Fruit fly (Drosophila melanogaster) whole organism, prepupa: ENCODE measurements around the gene CG13024.

ENCODE experiments used
- Blimp-1 ChIP-seq: fragments of 200-800 bp; sonication (Bioruptor generic); optimal IDR thresholded peaks from 3 replicates; lab custom pipeline; 2017; ENCODE audit warnings: missing biosample characterization, missing genetic modification characterization, mild to moderate bottlenecking, moderate library complexity, missing genetic modification reagents
- CG10631 ChIP-seq: fragments of 200-800 bp; sonication (Bioruptor generic); optimal IDR thresholded peaks from 2 replicates; lab custom pipeline; 2016; ENCODE audit warnings: missing biosample characterization, missing genetic modification characterization
- CG10669 ChIP-seq: fragments of 200-800 bp; sonication (Bioruptor generic); optimal IDR thresholded peaks from 3 replicates; lab custom pipeline; 2018; ENCODE audit warnings: missing biosample characterization, mild to moderate bottlenecking, missing genetic modification characterization, moderate library complexity
- CG11294 ChIP-seq: fragments of 200-800 bp; sonication (Bioruptor generic); IDR thresholded peaks from 2 replicates; pipeline ENCODE4 v1.3.6; 2022; ENCODE audit warnings: missing biosample characterization, missing genetic modification characterization
- CG11902 ChIP-seq: fragments of 200-800 bp; sonication (Bioruptor generic); optimal IDR thresholded peaks from 3 replicates; lab custom pipeline; 2016; ENCODE audit warnings: missing biosample characterization, missing genetic modification characterization
- CG15336 ChIP-seq: fragments of 200-800 bp; sonication (Bioruptor generic); IDR thresholded peaks from 2 replicates; pipeline ENCODE4 v1.3.6; 2022; ENCODE audit warnings: missing biosample characterization, missing genetic modification characterization
- CG1621 ChIP-seq: fragments of 200-800 bp; sonication (Bioruptor generic); optimal IDR thresholded peaks from 3 replicates; lab custom pipeline; 2018; ENCODE audit warnings: missing biosample characterization, mild to moderate bottlenecking, missing genetic modification characterization
- CG16779 ChIP-seq: fragments of 200-800 bp; sonication (Bioruptor generic); optimal IDR thresholded peaks from 3 replicates; lab custom pipeline; 2017; ENCODE audit warnings: missing biosample characterization, mild to moderate bottlenecking, missing genetic modification characterization
- CG3032 ChIP-seq: fragments of 200-800 bp; optimal IDR thresholded peaks from 2 replicates; lab custom pipeline; 2019; ENCODE audit warnings: missing biosample characterization, mild to moderate bottlenecking, missing genetic modification characterization, moderate library complexity
- CG31627 ChIP-seq: fragments of 200-800 bp; sonication (Bioruptor generic); optimal IDR thresholded peaks from 3 replicates; lab custom pipeline; 2016; ENCODE audit warnings: missing biosample characterization, missing genetic modification characterization
- CG3919 ChIP-seq: fragments of 200-800 bp; sonication (Bioruptor generic); optimal IDR thresholded peaks from 3 replicates; lab custom pipeline; 2016; ENCODE audit warnings: missing biosample characterization, missing genetic modification characterization
- CG6163 ChIP-seq: fragments of 200-800 bp; sonication (Bioruptor generic); IDR thresholded peaks from 3 replicates; pipeline ENCODE4 v1.3.6; 2022; ENCODE audit warnings: missing biosample characterization, missing genetic modification characterization
- CG6276 ChIP-seq: fragments of 200-800 bp; sonication (Bioruptor generic); optimal IDR thresholded peaks from 2 replicates; lab custom pipeline; 2017; ENCODE audit warnings: missing biosample characterization, mild to moderate bottlenecking, missing genetic modification characterization
- CG6792 ChIP-seq: fragments of 200-800 bp; sonication (Bioruptor generic); optimal IDR thresholded peaks from 3 replicates; lab custom pipeline; 2016; ENCODE audit warnings: missing biosample characterization, missing genetic modification characterization
- CG6808 ChIP-seq: fragments of 200-800 bp; sonication (Bioruptor generic); optimal IDR thresholded peaks from 3 replicates; lab custom pipeline; 2017; ENCODE audit warnings: missing biosample characterization, missing genetic modification characterization, mild to moderate bottlenecking, moderate library complexity, missing genetic modification reagents
- CG6854 ChIP-seq: fragments of 200-800 bp; sonication (Bioruptor generic); optimal IDR thresholded peaks from 2 replicates; lab custom pipeline; 2017; ENCODE audit warnings: missing biosample characterization, mild to moderate bottlenecking, missing genetic modification characterization
- CG7368 ChIP-seq: fragments of 200-800 bp; sonication (Bioruptor generic); optimal IDR thresholded peaks from 3 replicates; lab custom pipeline; 2016; ENCODE audit warnings: missing biosample characterization, missing genetic modification characterization
- CG8119 ChIP-seq: fragments of 200-800 bp; sonication (Bioruptor generic); IDR thresholded peaks from 3 replicates; pipeline ENCODE4 v1.3.6; 2022; ENCODE audit warnings: missing biosample characterization, missing genetic modification characterization
- CG8319 ChIP-seq: fragments of 200-800 bp; sonication (Bioruptor generic); optimal IDR thresholded peaks from 3 replicates; lab custom pipeline; 2016; ENCODE audit warnings: missing biosample characterization, missing genetic modification characterization
- CG8632 ChIP-seq: fragments of 200-800 bp; sonication (Bioruptor generic); optimal IDR thresholded peaks from 3 replicates; lab custom pipeline; 2016; ENCODE audit warnings: missing biosample characterization, missing genetic modification characterization
- CG9139 ChIP-seq: fragments of 200-800 bp; sonication (Bioruptor generic); optimal IDR thresholded peaks from 3 replicates; lab custom pipeline; 2017; ENCODE audit warnings: missing biosample characterization, mild to moderate bottlenecking, missing genetic modification characterization
- Eip75B ChIP-seq: fragments of 200-800 bp; sonication (Bioruptor generic); optimal IDR thresholded peaks from 3 replicates; lab custom pipeline; 2016; ENCODE audit warnings: missing biosample characterization, missing genetic modification characterization
- Eip78C ChIP-seq: fragments of 200-800 bp; sonication (Bioruptor generic); peaks from one replicate; lab custom pipeline; 2016; ENCODE audit warnings: missing biosample characterization, missing genetic modification characterization
- Ets96B ChIP-seq: fragments of 200-800 bp; optimal IDR thresholded peaks from 2 replicates; lab custom pipeline; 2019; ENCODE audit warnings: missing biosample characterization, mild to moderate bottlenecking, missing genetic modification characterization, moderate library complexity
- Gug ChIP-seq: fragments of 200-800 bp; sonication (Bioruptor generic); IDR thresholded peaks from 2 replicates; pipeline ENCODE4 v1.3.6; 2022; ENCODE audit warnings: missing biosample characterization, missing genetic modification characterization
- Hr4 ChIP-seq: fragments of 200-800 bp; sonication (Bioruptor generic); optimal IDR thresholded peaks from 3 replicates; lab custom pipeline; 2016; ENCODE audit warnings: missing biosample characterization, missing genetic modification characterization
- Lpt ChIP-seq: fragments of 200-800 bp; sonication (Bioruptor generic); optimal IDR thresholded peaks from 3 replicates; lab custom pipeline; 2016; ENCODE audit warnings: missing biosample characterization, missing genetic modification characterization
- Met ChIP-seq: fragments of 200-800 bp; sonication (Bioruptor generic); optimal IDR thresholded peaks from 3 replicates; lab custom pipeline; 2016; ENCODE audit warnings: missing biosample characterization, missing genetic modification characterization
- OdsH ChIP-seq: fragments of 200-800 bp; sonication (Bioruptor generic); optimal IDR thresholded peaks from 3 replicates; lab custom pipeline; 2016; ENCODE audit warnings: missing biosample characterization, missing genetic modification characterization
- Smox ChIP-seq: fragments of 200-800 bp; sonication (Bioruptor generic); optimal IDR thresholded peaks from 3 replicates; lab custom pipeline; 2016; ENCODE audit warnings: missing biosample characterization, missing genetic modification characterization
- Sox102F ChIP-seq: fragments of 200-800 bp; sonication (Bioruptor generic); optimal IDR thresholded peaks from 2 replicates; lab custom pipeline; 2016; ENCODE audit warnings: missing biosample characterization, mild to moderate bottlenecking, missing genetic modification characterization
- Sox14 ChIP-seq: fragments of 200-800 bp; sonication (Bioruptor generic); optimal IDR thresholded peaks from 3 replicates; lab custom pipeline; 2016; ENCODE audit warnings: missing biosample characterization, missing genetic modification characterization
- acj6 ChIP-seq: fragments of 200-800 bp; sonication (Bioruptor generic); optimal IDR thresholded peaks from 3 replicates; lab custom pipeline; 2016; ENCODE audit warnings: missing biosample characterization, missing genetic modification characterization
- cyc ChIP-seq: fragments of 200-800 bp; sonication (Bioruptor generic); optimal IDR thresholded peaks from 3 replicates; lab custom pipeline; 2016; ENCODE audit warnings: missing biosample characterization, missing genetic modification characterization
- dac ChIP-seq: fragments of 200-800 bp; sonication (Bioruptor generic); optimal IDR thresholded peaks from 2 replicates; lab custom pipeline; 2017; ENCODE audit warnings: missing biosample characterization, mild to moderate bottlenecking, missing genetic modification characterization
- dsx ChIP-seq: fragments of 200-800 bp; optimal IDR thresholded peaks from 3 replicates; lab custom pipeline; 2019; ENCODE audit warnings: missing biosample characterization, mild to moderate bottlenecking, missing genetic modification characterization, moderate library complexity; ENCODE audit not compliant: poor library complexity, severe bottlenecking
- eg ChIP-seq: fragments of 200-800 bp; sonication (Bioruptor generic); IDR thresholded peaks from 3 replicates; pipeline ENCODE4 v1.3.6; 2022; ENCODE audit warnings: missing biosample characterization, missing genetic modification characterization
- esn ChIP-seq: fragments of 200-800 bp; sonication (Bioruptor generic); optimal IDR thresholded peaks from 2 replicates; lab custom pipeline; 2016; ENCODE audit warnings: missing biosample characterization, mild to moderate bottlenecking, missing genetic modification characterization, moderate library complexity
- fd85E ChIP-seq: fragments of 200-800 bp; sonication (Bioruptor generic); optimal IDR thresholded peaks from 3 replicates; lab custom pipeline; 2016; ENCODE audit warnings: missing biosample characterization, missing genetic modification characterization
- fkh ChIP-seq: fragments of 200-800 bp; sonication (Bioruptor generic); optimal IDR thresholded peaks from 3 replicates; lab custom pipeline; 2017; ENCODE audit warnings: missing biosample characterization, mild to moderate bottlenecking, missing genetic modification characterization, moderate library complexity
- lz ChIP-seq: fragments of 200-800 bp; sonication (Bioruptor generic); optimal IDR thresholded peaks from 3 replicates; lab custom pipeline; 2016; ENCODE audit warnings: missing biosample characterization, missing genetic modification characterization
- pdm3 ChIP-seq: fragments of 200-800 bp; sonication (Bioruptor generic); optimal IDR thresholded peaks from 3 replicates; lab custom pipeline; 2016; ENCODE audit warnings: missing biosample characterization, missing genetic modification characterization
- salr ChIP-seq, 2 experiments: fragments of 200-800 bp; sonication (Bioruptor generic); optimal IDR thresholded peaks; 3 replicates each; lab custom pipeline; 2016 to 2018; ENCODE audit warnings: missing biosample characterization in 2 of 2, missing genetic modification characterization in 2 of 2, mild to moderate bottlenecking in 1 of 2
- ss ChIP-seq, 2 experiments: fragments of 200-800 bp; sonication (Bioruptor generic); optimal IDR thresholded peaks; 2 replicates in 1 of 2; 3 replicates in 1 of 2; lab custom pipeline; 2017 to 2018; ENCODE audit warnings: mild to moderate bottlenecking in 2 of 2, missing biosample characterization in 2 of 2, missing genetic modification characterization in 2 of 2, moderate library complexity in 1 of 2
- vri ChIP-seq: fragments of 200-800 bp; sonication (Bioruptor generic); optimal IDR thresholded peaks from 3 replicates; lab custom pipeline; 2016; ENCODE audit warnings: missing biosample characterization, mild to moderate bottlenecking, missing genetic modification characterization

Gene CG13024

DNA sequence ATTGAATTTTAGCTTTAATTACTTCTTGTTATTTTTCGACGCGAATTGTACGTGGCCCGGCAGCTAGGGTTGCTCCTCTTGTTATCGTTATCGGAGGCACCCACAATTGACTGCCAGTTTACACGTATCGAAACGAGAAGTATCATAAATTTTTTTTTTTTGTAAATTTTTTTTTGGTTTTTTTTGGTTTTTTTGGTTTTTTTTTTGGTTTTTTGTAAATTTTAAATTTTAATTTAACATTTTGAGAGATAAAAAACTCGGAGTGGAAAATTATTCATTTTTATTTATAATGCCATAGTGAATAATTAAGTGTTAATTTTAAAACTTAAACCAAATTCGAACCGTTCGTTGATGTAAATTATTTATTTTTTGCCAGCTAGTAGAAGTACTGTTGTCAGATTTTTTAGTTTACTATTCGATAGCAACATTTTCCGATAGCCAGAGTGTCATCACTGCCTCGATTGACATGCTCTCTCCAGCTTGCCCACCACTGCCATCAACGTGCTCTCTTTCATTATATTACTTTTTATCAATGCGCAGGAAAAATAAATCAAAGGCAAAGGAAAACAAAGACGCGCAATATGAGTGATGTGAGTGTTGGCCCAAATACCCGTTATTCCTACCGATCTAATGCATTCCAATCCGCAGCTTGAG is 16.2 kb upstream of the CG13024 start, which contains the start of the genes kud and Zcchc7 (continued):
- TF ChIP-seq dsx (GFP tag; lab: Kevin White, UChicago) (peak; percentile 87), CG9139 (GFP tag; lab: Kevin White, UChicago) (no peak), Gug (GFP tag; lab: Robert Waterston, UW) (peak; percentile 37; the same call in 1 of the 2 replicates), dac (GFP tag; lab: Kevin White, UChicago) (no peak), CG6792 (peak; percentile 68), Sox102F (no peak)

DNA sequence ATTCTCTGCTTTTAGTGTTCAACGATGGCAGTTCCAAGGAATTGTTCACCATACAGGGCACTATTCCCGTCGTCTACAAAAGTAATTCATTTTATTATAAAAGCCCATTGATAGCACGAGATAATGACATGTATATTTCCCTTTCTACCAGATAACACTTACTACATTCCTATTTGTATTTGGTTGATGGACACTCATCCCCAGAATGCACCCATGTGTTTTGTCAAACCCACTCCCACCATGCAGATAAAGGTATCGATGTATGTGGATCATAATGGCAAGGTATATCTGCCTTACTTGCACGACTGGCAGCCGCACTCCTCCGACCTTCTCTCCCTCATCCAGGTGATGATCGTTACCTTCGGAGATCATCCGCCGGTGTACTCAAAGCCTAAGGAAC is 14.1 kb upstream of the CG13024 start:
- TF ChIP-seq CG16779 (tag; lab: Kevin White, UChicago) (no peak), CG1621 (tag; lab: Kevin White, UChicago) (no peak), CG3032 (no peak), CG6792 (no peak), pdm3 (GFP tag; lab: Kevin White, UChicago) (no peak), salr (GFP tag; optimal IDR thresholded peaks at IDR 0.05; lab: Kevin White, UChicago) (no peak), dac (GFP tag; lab: Kevin White, UChicago) (no peak), fkh (GFP tag; lab: Kevin White, UChicago) (no peak), Smox (GFP tag; lab: Kevin White, UChicago) (no peak), CG15336 (GFP tag; lab: Robert Waterston, UW) (no peak)

DNA sequence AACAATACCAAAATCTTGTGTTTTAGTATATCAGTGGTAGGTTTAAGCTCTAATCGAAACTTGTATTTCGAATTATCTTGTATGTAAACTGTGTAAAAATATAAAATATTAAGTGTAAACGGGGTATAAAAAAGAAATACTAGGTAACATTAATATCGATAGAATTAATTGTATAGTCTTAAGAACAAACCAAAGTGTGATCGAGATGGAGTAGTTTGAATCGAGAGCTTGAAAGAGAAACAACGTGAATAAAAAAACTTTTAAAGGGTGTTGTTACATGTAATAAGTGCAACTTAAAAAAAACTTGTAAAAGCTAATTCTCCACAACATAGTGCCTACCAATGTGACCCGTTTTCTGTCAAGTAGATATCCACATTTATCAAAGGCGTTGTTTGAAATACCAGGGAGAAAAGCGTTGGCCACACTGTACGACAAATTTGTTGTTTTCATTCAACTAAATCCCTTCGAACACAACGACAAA is 13.3 kb upstream of the CG13024 start, which contains the start of gene TSG101:
Gene TSG101 (plus strand): TSS at position 208 of the 481 bp plus-strand sequence.
- TF ChIP-seq CG6792 (no peak), Sox14 (GFP tag; lab: Kevin White, UChicago) (peak; percentile 50), CG1621 (tag; lab: Kevin White, UChicago) (no peak), eg (GFP tag; lab: Robert Waterston, UW) (no peak), Hr4 (GFP tag; lab: Kevin White, UChicago) (no peak), CG3919 (GFP tag; lab: Kevin White, UChicago) (no peak), CG16779 (tag; lab: Kevin White, UChicago) (no peak), acj6 (no peak), dsx (GFP tag; lab: Kevin White, UChicago) (peak; percentile 54), fd85E (GFP tag; lab: Kevin White, UChicago) (no peak), salr (GFP tag; optimal IDR thresholded peaks at IDR 0.05; lab: Kevin White, UChicago) (no peak), CG6163 (GFP tag; lab: Robert Waterston, UW) (no peak), CG7368 (GFP tag; lab: Kevin White, UChicago) (no peak), cyc (GFP tag; lab: Kevin White, UChicago) (no peak), lz (GFP tag; lab: Kevin White, UChicago) (peak; percentile 11), CG10669 (no peak), Eip75B (no peak), CG8632 (GFP tag; lab: Kevin White, UChicago) (no peak), CG11902 (GFP tag; lab: Kevin White, UChicago) (no peak), Gug (GFP tag; lab: Robert Waterston, UW) (no peak), OdsH (no peak), CG6808 (GFP tag; lab: Kevin White, UChicago) (peak; percentile 99), ss (GFP tag; optimal IDR thresholded peaks at IDR 0.05; lab: Kevin White, UChicago) (no peak), CG31627 (GFP tag; lab: Kevin White, UChicago) (no peak), esn (GFP tag; lab: Kevin White, UChicago) (no peak), CG6276 (GFP tag; lab: Kevin White, UChicago) (no peak), Ets96B (tag; lab: Kevin White, UChicago) (no peak), vri (GFP tag; lab: Kevin White, UChicago) (no peak), Lpt (GFP tag; lab: Kevin White, UChicago) (no peak), Eip78C (GFP tag; lab: Kevin White, UChicago) (peak; percentile 62), Met (GFP tag; lab: Kevin White, UChicago) (no peak), CG10631 (GFP tag; lab: Kevin White, UChicago) (no peak), CG8319 (GFP tag; lab: Kevin White, UChicago) (no peak), CG6854 (GFP tag; lab: Kevin White, UChicago) (no peak), CG11294 (GFP tag; lab: Robert Waterston, UW) (no peak), pdm3 (GFP tag; lab: Kevin White, UChicago) (no peak), Smox (GFP tag; lab: Kevin White, UChicago) (no peak), Blimp-1 (GFP tag; lab: Kevin White, UChicago) (no peak), CG8119 (GFP tag; lab: Robert Waterston, UW) (no peak), CG3032 (peak; percentile 19), Sox102F (no peak)
